Worm (Caenorhabditis elegans): ENCODE results near the gene npr-5.

DNA sequence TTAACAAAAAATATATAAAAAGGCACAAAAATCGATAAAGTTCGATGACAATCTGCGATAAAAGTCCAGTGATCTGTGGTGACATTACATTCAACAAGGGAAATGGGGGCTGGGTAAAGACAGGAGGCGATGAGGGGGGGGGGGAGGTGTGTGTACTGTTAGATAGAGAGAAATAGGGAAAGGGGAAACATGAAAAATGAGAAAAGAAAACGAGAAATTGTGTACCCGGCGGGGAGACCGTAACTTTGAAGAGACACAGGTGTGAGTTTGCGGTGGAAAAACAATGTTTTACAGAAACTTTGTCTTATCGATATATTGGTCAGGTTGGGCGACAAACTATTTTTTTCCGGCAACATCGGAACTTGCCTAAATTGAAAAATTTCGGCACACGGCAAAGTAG is 21.2 kb downstream of the npr-5 start:
- no peak for TF ChIP-seq flt-1 (GFP tag; IDR thresholded peaks at IDR 0.05)
- TF ChIP-seq tab-1 (GFP tag; IDR thresholded peaks at IDR 0.05): no peak
- TF ChIP-seq klf-2 (GFP tag; conservative IDR thresholded peaks at IDR 0.05): no peak
- no peak for TF ChIP-seq cog-1 (tag; optimal IDR thresholded peaks at IDR 0.05)
- no peak for TF ChIP-seq med-1 (GFP tag; optimal IDR thresholded peaks at IDR 0.05; ENCODE audit: insufficient read depth)
- no peak for TF ChIP-seq ztf-23 (GFP tag; IDR thresholded peaks at IDR 0.05)
